Fruit fly (Drosophila melanogaster) whole organism, embryonic: ENCODE data around the gene TyrRS.

Experiments used
- Abd-B ChIP-seq: fragments of 200-800 bp; sonication (Bioruptor generic); optimal IDR thresholded peaks from 2 replicates; lab custom pipeline; 2018; ENCODE audit warnings: missing biosample characterization, mild to moderate bottlenecking, missing genetic modification characterization, moderate library complexity
- Ada2b ChIP-seq: fragments of 200-800 bp; sonication (Bioruptor generic); IDR thresholded peaks from 2 replicates; pipeline ENCODE4 v1.3.6; 2022; ENCODE audit warnings: missing biosample characterization, missing genetic modification characterization
- B-H2 ChIP-seq: fragments of 200-800 bp; sonication (Bioruptor generic); optimal IDR thresholded peaks from 2 replicates; lab custom pipeline; 2018; ENCODE audit warnings: missing biosample characterization, mild to moderate bottlenecking, missing genetic modification characterization
- CG12299 ChIP-seq: fragments of 200-800 bp; sonication (Bioruptor generic); optimal IDR thresholded peaks from 2 replicates; lab custom pipeline; 2018; ENCODE audit warnings: missing biosample characterization, mild to moderate bottlenecking, missing genetic modification characterization
- CG1233 ChIP-seq: fragments of 200-800 bp; sonication (Bioruptor generic); optimal IDR thresholded peaks from 4 replicates; lab custom pipeline; 2018; ENCODE audit warnings: missing biosample characterization, mild to moderate bottlenecking, missing genetic modification characterization
- CG14014 ChIP-seq: fragments of 200-800 bp; sonication (Bioruptor generic); IDR thresholded peaks from 2 replicates; pipeline ENCODE4 v1.3.6; 2022; ENCODE audit warnings: missing biosample characterization, missing genetic modification characterization
- CG14441 ChIP-seq: fragments of 200-800 bp; sonication (Bioruptor generic); IDR thresholded peaks from 2 replicates; pipeline ENCODE4 v1.3.6; 2022; ENCODE audit warnings: missing biosample characterization, missing genetic modification characterization
- CG14667 ChIP-seq: fragments of 200-800 bp; sonication (Bioruptor generic); IDR thresholded peaks from 2 replicates; pipeline ENCODE4 v1.3.6; 2022; ENCODE audit warnings: missing biosample characterization, missing genetic modification characterization
- CG1647 ChIP-seq: fragments of 200-800 bp; sonication (Bioruptor generic); optimal IDR thresholded peaks from 3 replicates; lab custom pipeline; 2016; ENCODE audit warnings: missing biosample characterization, missing genetic modification characterization
- CG17328 ChIP-seq: fragments of 200-800 bp; sonication (Bioruptor generic); IDR thresholded peaks from 2 replicates; pipeline ENCODE4 v1.3.6; 2022; ENCODE audit warnings: missing biosample characterization, missing genetic modification characterization
- CG17385 ChIP-seq: fragments of 200-800 bp; sonication (Bioruptor generic); optimal IDR thresholded peaks from 3 replicates; lab custom pipeline; 2018; ENCODE audit warnings: missing biosample characterization, mild to moderate bottlenecking, missing genetic modification characterization
- CG18476 ChIP-seq: fragments of 200-800 bp; sonication (Bioruptor generic); optimal IDR thresholded peaks from 2 replicates; lab custom pipeline; 2016; ENCODE audit warnings: missing biosample characterization, mild to moderate bottlenecking, missing genetic modification characterization
- CG2120 ChIP-seq: fragments of 200-800 bp; sonication (Bioruptor generic); optimal IDR thresholded peaks from 3 replicates; lab custom pipeline; 2016; ENCODE audit warnings: missing biosample characterization, missing genetic modification characterization
- CG31224 ChIP-seq: fragments of 200-800 bp; sonication (Bioruptor generic); IDR thresholded peaks from 2 replicates; pipeline ENCODE4 v1.3.6; 2022; ENCODE audit warnings: missing biosample characterization, missing genetic modification characterization
- CG31365 ChIP-seq: fragments of 200-800 bp; sonication (Bioruptor generic); optimal IDR thresholded peaks from 2 replicates; lab custom pipeline; 2018; ENCODE audit warnings: missing biosample characterization, mild to moderate bottlenecking, missing genetic modification characterization
- CG33213 ChIP-seq: fragments of 200-800 bp; sonication (Bioruptor generic); optimal IDR thresholded peaks from 3 replicates; lab custom pipeline; 2016; ENCODE audit warnings: missing biosample characterization, missing genetic modification characterization
- CG34224 ChIP-seq: fragments of 200-800 bp; sonication (Bioruptor generic); IDR thresholded peaks from 3 replicates; pipeline ENCODE4 v1.3.6; 2022; ENCODE audit warnings: missing biosample characterization, missing genetic modification characterization; ENCODE audit not compliant: partially characterized antibody
- CG3726 ChIP-seq: fragments of 200-800 bp; sonication (Bioruptor generic); IDR thresholded peaks from 3 replicates; pipeline ENCODE4, ENCODE4 v1.3.6; 2022; ENCODE audit warnings: missing biosample characterization, missing genetic modification characterization
- CG3847 ChIP-seq: fragments of 200-800 bp; sonication (Bioruptor generic); IDR thresholded peaks from 2 replicates; pipeline ENCODE4 v1.3.6; 2022; ENCODE audit warnings: missing biosample characterization, missing genetic modification characterization
- CG4617 ChIP-seq: fragments of 200-800 bp; sonication (Bioruptor generic); optimal IDR thresholded peaks from 3 replicates; lab custom pipeline; 2016; ENCODE audit warnings: missing biosample characterization, missing genetic modification characterization, borderline replicate concordance
- CG6175 ChIP-seq: fragments of 200-800 bp; sonication (Bioruptor generic); IDR thresholded peaks from 3 replicates; pipeline ENCODE4 v1.3.6; 2022; ENCODE audit warnings: missing biosample characterization, missing genetic modification characterization
- CG6813 ChIP-seq: fragments of 200-800 bp; sonication (Bioruptor generic); optimal IDR thresholded peaks from 2 replicates; lab custom pipeline; 2017; ENCODE audit warnings: missing biosample characterization, missing genetic modification characterization, mild to moderate bottlenecking, moderate library complexity, missing genetic modification reagents
- CG7556 ChIP-seq: fragments of 200-800 bp; sonication (Bioruptor generic); optimal IDR thresholded peaks from 2 replicates; lab custom pipeline; 2017; ENCODE audit warnings: missing biosample characterization, mild to moderate bottlenecking, missing genetic modification characterization
- CG9876 ChIP-seq: fragments of 200-800 bp; sonication (Bioruptor generic); optimal IDR thresholded peaks from 2 replicates; lab custom pipeline; 2016; ENCODE audit warnings: missing biosample characterization, missing genetic modification characterization
- Chrac-16 ChIP-seq: fragments of 200-800 bp; sonication (Bioruptor generic); optimal IDR thresholded peaks from 3 replicates; lab custom pipeline; 2016; ENCODE audit warnings: missing biosample characterization, missing genetic modification characterization
- CkIIα-i1 ChIP-seq: fragments of 200-800 bp; sonication (Bioruptor generic); IDR thresholded peaks from 2 replicates; pipeline ENCODE4 v1.3.6; 2022; ENCODE audit warnings: missing biosample characterization, missing genetic modification characterization
- Drgx ChIP-seq: fragments of 200-800 bp; sonication (Bioruptor generic); IDR thresholded peaks from 2 replicates; pipeline ENCODE4 v1.3.6; 2022; ENCODE audit warnings: missing biosample characterization, missing genetic modification characterization
- Fer3 ChIP-seq: fragments of 200-800 bp; sonication (Bioruptor generic); optimal IDR thresholded peaks from 2 replicates; lab custom pipeline; 2018; ENCODE audit warnings: missing biosample characterization, mild to moderate bottlenecking, missing genetic modification characterization, moderate library complexity
- H15 ChIP-seq: fragments of 200-800 bp; sonication (Bioruptor generic); IDR thresholded peaks from 3 replicates; pipeline ENCODE4 v1.3.6; 2022; ENCODE audit warnings: missing biosample characterization, missing genetic modification characterization
- Mrtf ChIP-seq: fragments of 200-800 bp; sonication (Bioruptor generic); IDR thresholded peaks from 3 replicates; pipeline ENCODE4 v1.3.6; 2022; ENCODE audit warnings: missing biosample characterization, missing genetic modification characterization
- Nf-YB ChIP-seq: fragments of 200-800 bp; sonication (Bioruptor generic); optimal IDR thresholded peaks from 3 replicates; lab custom pipeline; 2019; ENCODE audit warnings: missing biosample characterization, mild to moderate bottlenecking, missing genetic modification characterization, moderate library complexity
- Opbp ChIP-seq: fragments of 200-800 bp; sonication (Bioruptor generic); IDR thresholded peaks from 3 replicates; pipeline ENCODE4 v1.3.6; 2022; ENCODE audit warnings: missing biosample characterization, missing genetic modification characterization; ENCODE audit not compliant: partially characterized antibody
- Stat92E ChIP-seq, 3 experiments: fragments of >200 bp in 2 of 3; fragments of 200-800 bp in 1 of 3; sonication (Bioruptor generic) in 1 of 3; optimal IDR thresholded peaks; 2 replicates each; lab custom pipeline; 2017 to 2019; ENCODE audit warnings: missing biosample characterization in 3 of 3, missing genetic modification characterization in 3 of 3, mild to moderate bottlenecking in 1 of 3, moderate library complexity in 1 of 3
- Xbp1 ChIP-seq: fragments of 200-800 bp; sonication (Bioruptor generic); optimal IDR thresholded peaks from 3 replicates; lab custom pipeline; 2016; ENCODE audit warnings: missing biosample characterization, mild to moderate bottlenecking, missing genetic modification characterization
- aop ChIP-seq: fragments of 200-800 bp; sonication (Bioruptor generic); IDR thresholded peaks from 2 replicates; pipeline ENCODE4 v1.3.6; 2022; ENCODE audit warnings: missing biosample characterization, missing genetic modification characterization
- ase ChIP-seq: fragments of 200-800 bp; sonication (Bioruptor generic); IDR thresholded peaks from 3 replicates; pipeline ENCODE4 v1.3.6; 2022; ENCODE audit warnings: missing biosample characterization, missing genetic modification characterization
- bbx ChIP-seq: fragments of 200-800 bp; sonication (Bioruptor generic); IDR thresholded peaks from 2 replicates; pipeline ENCODE4 v1.3.6; 2022; ENCODE audit warnings: missing biosample characterization, missing genetic modification characterization; ENCODE audit not compliant: partially characterized antibody
- chm ChIP-seq: fragments of 200-800 bp; sonication (Bioruptor generic); IDR thresholded peaks from 2 replicates; pipeline ENCODE4 v1.3.6; 2022; ENCODE audit warnings: missing biosample characterization, missing genetic modification characterization
- crol ChIP-seq: fragments of 200-800 bp; sonication (Bioruptor generic); IDR thresholded peaks from 2 replicates; pipeline ENCODE4 v1.3.6; 2022; ENCODE audit warnings: missing biosample characterization, missing genetic modification characterization
- fru ChIP-seq: fragments of >200 bp; optimal IDR thresholded peaks from 2 replicates; lab custom pipeline; 2017
- fu2 ChIP-seq: fragments of 200-800 bp; sonication (Bioruptor generic); optimal IDR thresholded peaks from 2 replicates; lab custom pipeline; 2016; ENCODE audit warnings: missing biosample characterization, missing genetic modification characterization
- gcm2 ChIP-seq: fragments of 200-800 bp; sonication (Bioruptor generic); optimal IDR thresholded peaks from 2 replicates; lab custom pipeline; 2016; ENCODE audit warnings: missing biosample characterization, missing genetic modification characterization
- grn ChIP-seq: fragments of 200-800 bp; sonication (Bioruptor generic); optimal IDR thresholded peaks from 3 replicates; lab custom pipeline; 2017; ENCODE audit warnings: missing biosample characterization, missing genetic modification characterization
- gsb-n ChIP-seq: fragments of 200-800 bp; sonication (Bioruptor generic); optimal IDR thresholded peaks from 3 replicates; lab custom pipeline; 2018; ENCODE audit warnings: missing biosample characterization, mild to moderate bottlenecking, missing genetic modification characterization
- hb ChIP-seq: fragments of 200-800 bp; sonication (Bioruptor generic); IDR thresholded peaks from 3 replicates; pipeline ENCODE4 v1.3.6; 2022; ENCODE audit warnings: missing biosample characterization, missing genetic modification characterization; ENCODE audit not compliant: partially characterized antibody
- otp ChIP-seq: fragments of 200-800 bp; sonication (Bioruptor generic); IDR thresholded peaks from 3 replicates; pipeline ENCODE4, ENCODE4 v1.3.6; 2022; ENCODE audit warnings: missing biosample characterization, missing genetic modification characterization
- pum ChIP-seq: fragments of 200-800 bp; sonication (Bioruptor generic); optimal IDR thresholded peaks from 2 replicates; lab custom pipeline; 2016; ENCODE audit warnings: missing biosample characterization, missing genetic modification characterization
- ranshi ChIP-seq: fragments of 200-800 bp; sonication (Bioruptor generic); IDR thresholded peaks from 2 replicates; pipeline ENCODE4 v1.3.6; 2022; ENCODE audit warnings: missing biosample characterization, missing genetic modification characterization
- sens-2 ChIP-seq: fragments of 200-800 bp; sonication (Bioruptor generic); IDR thresholded peaks from 2 replicates; pipeline ENCODE4 v1.3.6; 2022; ENCODE audit warnings: missing biosample characterization, missing genetic modification characterization
- sug ChIP-seq: fragments of 200-800 bp; optimal IDR thresholded peaks from 2 replicates; lab custom pipeline; 2019; ENCODE audit warnings: missing biosample characterization, mild to moderate bottlenecking, missing genetic modification characterization, moderate library complexity
- tin ChIP-seq: fragments of 200-800 bp; sonication (Bioruptor generic); optimal IDR thresholded peaks from 3 replicates; lab custom pipeline; 2016; ENCODE audit warnings: missing biosample characterization, missing genetic modification characterization
- tx ChIP-seq: fragments of 200-800 bp; sonication (Bioruptor generic); optimal IDR thresholded peaks from 2 replicates; lab custom pipeline; 2016; ENCODE audit warnings: missing biosample characterization, missing genetic modification characterization

Gene TyrRS

dm6 chr3L:16411566-16411965, 7.5 kb downstream of the TyrRS start, which contains the start of gene fax (continued):
- peak; percentile 51 for TF ChIP-seq CG17385 (GFP tag; lab: Kevin White, UChicago)
- TF ChIP-seq fru (lab: Kevin White, UChicago) = no peak
- peak; percentile 47 for TF ChIP-seq grn (GFP tag; lab: Kevin White, UChicago)
- TF ChIP-seq CG2120 (GFP tag; lab: Kevin White, UChicago) = peak; percentile 0
- peak; percentile 75 for TF ChIP-seq gsb-n
- TF ChIP-seq otp (GFP tag; lab: Robert Waterston, UW) = peak; percentile 44; the same call in 1 of the 3 replicates
- TF ChIP-seq CG12299 (tag; lab: Kevin White, UChicago) = peak; percentile 14
- no peak for TF ChIP-seq H15 (GFP tag; lab: Robert Waterston, UW)
- no peak for TF ChIP-seq CG14667 (GFP tag; lab: Robert Waterston, UW)
- peak; percentile 46; the same call in 1 of the 2 replicates for TF ChIP-seq aop (GFP tag; lab: Robert Waterston, UW)
- no peak for TF ChIP-seq CG14441 (GFP tag; lab: Robert Waterston, UW)
- no peak for TF ChIP-seq gcm2
- peak; percentile 59 for TF ChIP-seq CG31365
- no peak for TF ChIP-seq Fer3 (tag; lab: Kevin White, UChicago)
- TF ChIP-seq B-H2 = no peak
- TF ChIP-seq tx = no peak
- no peak for TF ChIP-seq crol (GFP tag; lab: Robert Waterston, UW)
- no peak for TF ChIP-seq ase (GFP tag; lab: Robert Waterston, UW)
- TF ChIP-seq fu2 (GFP tag; lab: Kevin White, UChicago) = no peak
- peak; percentile 3 for TF ChIP-seq Xbp1 (GFP tag; lab: Kevin White, UChicago)
- TF ChIP-seq Mrtf = no peak
- TF ChIP-seq Nf-YB (GFP tag; lab: Kevin White, UChicago) = peak; percentile 39
- TF ChIP-seq CG18476 (GFP tag; lab: Kevin White, UChicago) = no peak
- no peak for TF ChIP-seq CG31224
- no peak for TF ChIP-seq tin (GFP tag; lab: Kevin White, UChicago)
- no peak for TF ChIP-seq sens-2
- peak; percentile 71 for TF ChIP-seq Opbp (GFP tag; lab: Robert Waterston, UW)
- TF ChIP-seq CG3847 (GFP tag; lab: Robert Waterston, UW) = no peak
- TF ChIP-seq bbx (GFP tag; lab: Robert Waterston, UW) = peak; percentile 55
- TF ChIP-seq Abd-B (GFP tag; lab: Kevin White, UChicago) = no peak
- TF ChIP-seq CG6175 (GFP tag; lab: Robert Waterston, UW) = peak; percentile 86
- peak; percentile 0 for TF ChIP-seq CG1233
- TF ChIP-seq pum (GFP tag; lab: Kevin White, UChicago) = no peak
- no peak for TF ChIP-seq CG4617 (GFP tag; lab: Kevin White, UChicago)
- no peak for TF ChIP-seq sug (tag; lab: Kevin White, UChicago)
- TF ChIP-seq CG1647 = no peak
- peak; percentile 35; the same call in 1 of the 2 replicates for TF ChIP-seq CG17328
- no peak for TF ChIP-seq CG3726 (GFP tag; lab: Robert Waterston, UW)
- TF ChIP-seq hb = no peak
- TF ChIP-seq chm (GFP tag; lab: Robert Waterston, UW) = peak; percentile 78
- no peak for TF ChIP-seq Ada2b (GFP tag; lab: Robert Waterston, UW)
- TF ChIP-seq Stat92E (GFP tag; optimal IDR thresholded peaks at IDR 0.05; lab: Kevin White, UChicago) = peak in 1 of 3 experiments; percentile 85
- TF ChIP-seq Chrac-16 = no peak
- peak; percentile 61 for TF ChIP-seq CG34224
- no peak for TF ChIP-seq CkIIα-i1 (GFP tag; lab: Robert Waterston, UW)
- no peak for TF ChIP-seq CG6813 (GFP tag; lab: Kevin White, UChicago)
- TF ChIP-seq CG33213 = peak; percentile 41
- no peak for TF ChIP-seq CG9876 (GFP tag; lab: Kevin White, UChicago)
- no peak for TF ChIP-seq ranshi (GFP tag; lab: Robert Waterston, UW)
- TF ChIP-seq Drgx (GFP tag; lab: Robert Waterston, UW) = peak; percentile 40
- TF ChIP-seq CG14014 = no peak
- TF ChIP-seq CG7556 (GFP tag; lab: Kevin White, UChicago) = no peak
